Worm (Caenorhabditis elegans) whole organism, mixed stage, embryonic: ENCODE measurements around the gene glc-3.

ENCODE experiments used
- M03D4.4 ChIP-seq: sonication (generic microtip); optimal IDR thresholded peaks from 2 replicates; lab custom pipeline; 2017; ENCODE audit warnings: mild to moderate bottlenecking, missing genetic modification characterization, missing compliant biosample characterization
- bed-3 ChIP-seq: fragments of 200-800 bp; sonication (Bioruptor generic); optimal IDR thresholded peaks from 3 replicates; lab custom pipeline; 2018; ENCODE audit warnings: mild to moderate bottlenecking, missing genetic modification characterization, moderate library complexity, missing compliant biosample characterization
- ceh-39 ChIP-seq: fragments of 150-350 bp; optimal IDR thresholded peaks from 2 replicates; lab custom pipeline; 2014; ENCODE audit warnings: missing biosample characterization, missing genetic modification characterization
- ceh-43 ChIP-seq: fragments of 200-800 bp; sonication (Bioruptor generic); optimal IDR thresholded peaks from 2 replicates; lab custom pipeline; 2018; ENCODE audit warnings: mild to moderate bottlenecking, missing genetic modification characterization, moderate library complexity, missing compliant biosample characterization
- ceh-83 ChIP-seq: fragments of 200-800 bp; sonication (Bioruptor generic); optimal IDR thresholded peaks from 2 replicates; lab custom pipeline; 2018; ENCODE audit warnings: mild to moderate bottlenecking, missing genetic modification characterization, missing compliant biosample characterization
- ces-1 ChIP-seq: fragments of 150-350 bp; optimal IDR thresholded peaks from 2 replicates; lab custom pipeline; 2014; ENCODE audit warnings: missing biosample characterization, missing genetic modification reagents, missing genetic modification characterization
- cnd-1 ChIP-seq: fragments of 200-800 bp; sonication (Bioruptor generic); optimal IDR thresholded peaks from 2 replicates; lab custom pipeline; 2018; ENCODE audit warnings: mild to moderate bottlenecking, missing genetic modification characterization, missing compliant biosample characterization
- drap-1 ChIP-seq: fragments of 200-800 bp; sonication (Bioruptor generic); optimal IDR thresholded peaks from 3 replicates; lab custom pipeline; 2018; ENCODE audit warnings: mild to moderate bottlenecking, missing genetic modification characterization, missing compliant biosample characterization
- elt-1 ChIP-seq: sonication (generic microtip); optimal IDR thresholded peaks from 2 replicates; lab custom pipeline; 2017; ENCODE audit warnings: missing genetic modification characterization, mild to moderate bottlenecking, missing compliant biosample characterization, antibody characterized with exemption, moderate library complexity, borderline replicate concordance; ENCODE audit not compliant: insufficient read depth
- elt-3 ChIP-seq: fragments of 150-350 bp; optimal IDR thresholded peaks from 2 replicates; lab custom pipeline; 2014; ENCODE audit warnings: missing biosample characterization, missing genetic modification characterization
- flh-1 ChIP-seq: fragments of 200-800 bp; sonication (Bioruptor generic); optimal IDR thresholded peaks from 2 replicates; lab custom pipeline; 2018; ENCODE audit warnings: mild to moderate bottlenecking, missing genetic modification characterization, moderate library complexity, missing compliant biosample characterization
- ham-2 ChIP-seq: fragments of 200-800 bp; sonication (Bioruptor generic); optimal IDR thresholded peaks from 2 replicates; lab custom pipeline; 2018; ENCODE audit warnings: mild to moderate bottlenecking, missing genetic modification characterization, missing compliant biosample characterization
- hlh-1 ChIP-seq: fragments of 150-350 bp; optimal IDR thresholded peaks from 2 replicates; lab custom pipeline; 2014; ENCODE audit warnings: missing biosample characterization, missing genetic modification reagents, missing genetic modification characterization
- lin-13 ChIP-seq: fragments of 150-350 bp; optimal IDR thresholded peaks from 2 replicates; lab custom pipeline; 2014; ENCODE audit warnings: missing biosample characterization, missing genetic modification characterization
- lin-32 ChIP-seq: fragments of 200-800 bp; sonication (Bioruptor generic); optimal IDR thresholded peaks from 2 replicates; lab custom pipeline; 2018; ENCODE audit warnings: mild to moderate bottlenecking, missing genetic modification characterization, missing compliant biosample characterization
- lsy-2 ChIP-seq: fragments of 150-350 bp; optimal IDR thresholded peaks from 2 replicates; lab custom pipeline; 2014; ENCODE audit warnings: missing biosample characterization, missing genetic modification characterization
- mab-5 ChIP-seq: fragments of 150-350 bp; optimal IDR thresholded peaks from 2 replicates; lab custom pipeline; 2014; ENCODE audit warnings: missing biosample characterization, missing genetic modification characterization
- mls-2 ChIP-seq: sonication (generic microtip); optimal IDR thresholded peaks from 2 replicates; lab custom pipeline; 2016; ENCODE audit warnings: mild to moderate bottlenecking, missing genetic modification characterization, moderate library complexity, missing compliant biosample characterization
- nhr-12 ChIP-seq: fragments of 150-350 bp; optimal IDR thresholded peaks from 2 replicates; lab custom pipeline; 2014; ENCODE audit warnings: missing biosample characterization, missing genetic modification characterization
- nhr-2 ChIP-seq: fragments of 150-350 bp; optimal IDR thresholded peaks from 2 replicates; lab custom pipeline; 2014; ENCODE audit warnings: missing biosample characterization, missing genetic modification characterization
- nhr-237 ChIP-seq: fragments of 150-350 bp; optimal IDR thresholded peaks from 2 replicates; lab custom pipeline; 2014; ENCODE audit warnings: missing biosample characterization, missing genetic modification characterization
- nhr-28 ChIP-seq: fragments of 150-350 bp; optimal IDR thresholded peaks from 2 replicates; lab custom pipeline; 2014; ENCODE audit warnings: missing biosample characterization, missing genetic modification characterization
- nhr-76 ChIP-seq: sonication (generic microtip); optimal IDR thresholded peaks from 2 replicates; lab custom pipeline; 2017; ENCODE audit warnings: missing biosample characterization, missing genetic modification characterization
- pha-4 ChIP-seq: fragments of 150-350 bp; optimal IDR thresholded peaks from 2 replicates; lab custom pipeline; 2018; ENCODE audit warnings: missing biosample characterization, missing genetic modification reagents, missing genetic modification characterization
- sem-2 ChIP-seq: fragments of 200-800 bp; sonication (Bioruptor generic); optimal IDR thresholded peaks from 2 replicates; lab custom pipeline; 2018; ENCODE audit warnings: mild to moderate bottlenecking, missing genetic modification characterization, missing compliant biosample characterization
- sptf-1 ChIP-seq: sonication (generic microtip); optimal IDR thresholded peaks from 2 replicates; lab custom pipeline; 2017; ENCODE audit warnings: mild to moderate bottlenecking, missing genetic modification characterization, moderate library complexity, missing compliant biosample characterization
- tbx-8 ChIP-seq: fragments of 200-800 bp; sonication (Bioruptor generic); optimal IDR thresholded peaks from 2 replicates; lab custom pipeline; 2018; ENCODE audit warnings: mild to moderate bottlenecking, missing genetic modification characterization, moderate library complexity, missing compliant biosample characterization
- unc-120 ChIP-seq: sonication (generic microtip); optimal IDR thresholded peaks from 2 replicates; lab custom pipeline; 2017; ENCODE audit warnings: missing genetic modification characterization, missing compliant biosample characterization; ENCODE audit not compliant: poor library complexity, severe bottlenecking
- unc-39 ChIP-seq: fragments of 150-350 bp; optimal IDR thresholded peaks from 2 replicates; lab custom pipeline; 2014; ENCODE audit warnings: missing biosample characterization, missing genetic modification characterization
- unc-62 ChIP-seq: fragments of 150-350 bp; optimal IDR thresholded peaks from 2 replicates; lab custom pipeline; 2014; ENCODE audit warnings: missing biosample characterization, missing genetic modification reagents, missing genetic modification characterization
- zip-8 ChIP-seq: fragments of 150-350 bp; optimal IDR thresholded peaks from 2 replicates; lab custom pipeline; 2014; ENCODE audit warnings: missing biosample characterization, missing genetic modification characterization
- ztf-11 ChIP-seq: fragments of 150-350 bp; optimal IDR thresholded peaks from 2 replicates; lab custom pipeline; 2014; ENCODE audit warnings: missing biosample characterization, missing genetic modification characterization

glc-3 gene

DNA sequence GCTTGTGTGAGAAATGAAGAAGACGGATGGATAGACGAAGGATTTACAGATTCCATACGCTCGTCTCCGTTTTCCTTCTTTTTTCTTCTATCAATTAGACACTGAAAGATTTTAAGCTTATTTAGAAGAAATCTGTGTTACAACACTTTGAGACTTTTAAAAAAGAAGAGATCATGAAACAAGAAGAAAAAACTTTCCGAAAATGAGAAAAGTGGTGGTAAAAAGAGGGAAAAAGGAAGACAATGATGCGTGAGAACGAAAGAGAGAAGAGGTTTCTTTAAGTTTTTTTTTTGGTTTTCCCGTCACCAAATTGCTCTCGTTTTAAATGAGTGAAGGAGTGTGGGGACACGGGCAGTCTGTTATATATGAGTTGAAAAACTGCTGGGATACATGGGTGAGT lies at the start of gene glc-3:
Gene glc-3 (minus strand): TSS at position 101 of the 400 bp plus-strand sequence.
- TF ChIP-seq lsy-2, result no peak
- TF ChIP-seq bed-3 (GFP tag; lab: Kevin White, UChicago), result no peak
- no peak for TF ChIP-seq drap-1 (GFP tag; lab: Kevin White, UChicago)
- TF ChIP-seq ceh-43, result no peak
- TF ChIP-seq, all 35 proteins: peak for 0

DNA sequence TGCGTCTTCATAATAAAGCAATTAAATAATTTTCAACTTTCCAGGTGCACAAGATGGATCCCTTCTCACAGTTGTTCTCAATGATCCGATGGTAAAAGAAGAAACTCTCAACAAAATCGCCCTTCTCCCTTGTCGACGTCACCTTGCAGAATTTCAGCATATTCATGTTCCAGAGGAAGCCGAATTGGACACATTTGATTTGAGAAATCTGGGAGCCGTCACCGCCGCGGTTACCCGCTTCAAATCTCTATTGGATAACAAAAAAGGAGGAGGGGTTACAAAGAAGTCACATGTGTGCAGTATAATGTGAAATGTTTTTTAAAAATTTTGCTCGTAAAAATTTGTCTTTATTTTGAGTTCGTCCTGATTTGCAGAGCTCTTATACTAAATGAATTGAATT lies 49.2 kb upstream of the glc-3 start:
- no peak for TF ChIP-seq nhr-2 (tag; lab: Kevin White, UChicago)
- no peak for TF ChIP-seq nhr-28
- TF ChIP-seq nhr-76 (tag; lab: Kevin White, UChicago), result no peak
- TF ChIP-seq ceh-39 (tag; lab: Kevin White, UChicago), result no peak
- TF ChIP-seq elt-1, result no peak
- TF ChIP-seq unc-39 (tag; lab: Kevin White, UChicago), result no peak
- TF ChIP-seq flh-1, result no peak
- TF ChIP-seq ces-1 (GFP tag; lab: Kevin White, UChicago), result no peak
- no peak for TF ChIP-seq sptf-1
- TF ChIP-seq sem-2 (GFP tag; lab: Kevin White, UChicago), result no peak
- no peak for TF ChIP-seq unc-120 (tag; lab: Kevin White, UChicago)
- TF ChIP-seq bed-3 (GFP tag; lab: Kevin White, UChicago), result no peak
- no peak for TF ChIP-seq drap-1 (GFP tag; lab: Kevin White, UChicago)
- no peak for TF ChIP-seq unc-62 (GFP tag; lab: Kevin White, UChicago)

DNA sequence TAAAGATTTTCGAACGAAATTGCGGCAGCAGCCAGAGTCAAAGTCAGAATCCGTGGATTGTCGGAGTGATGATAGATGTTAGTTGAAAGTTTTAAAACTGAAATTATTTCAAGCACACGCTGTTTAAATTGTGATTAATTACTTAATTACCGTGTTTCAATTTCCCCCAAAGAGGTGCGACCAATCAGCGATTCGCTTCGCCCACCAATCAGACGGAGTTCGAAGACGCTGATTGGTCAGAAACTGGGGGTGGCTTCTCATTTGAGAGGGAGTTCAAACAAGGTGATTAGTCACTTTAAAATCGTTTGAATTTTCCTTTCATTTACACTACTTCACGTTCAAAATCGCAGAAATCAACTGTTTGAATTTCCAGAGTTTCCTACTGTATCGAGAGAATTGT lies 46.0 kb upstream of the glc-3 start:
- TF ChIP-seq nhr-12 (tag; lab: Kevin White, UChicago) (no peak), mls-2 (tag; lab: Kevin White, UChicago) (no peak), zip-8 (no peak), ces-1 (GFP tag; lab: Kevin White, UChicago) (no peak), nhr-2 (tag; lab: Kevin White, UChicago) (no peak), elt-1 (no peak), drap-1 (GFP tag; lab: Kevin White, UChicago) (no peak), nhr-237 (tag; lab: Kevin White, UChicago) (no peak), ztf-11 (tag; lab: Kevin White, UChicago) (no peak), unc-120 (tag; lab: Kevin White, UChicago) (no peak), cnd-1 (no peak), ham-2 (GFP tag; lab: Kevin White, UChicago) (no peak), pha-4 (no peak)
- TF ChIP-seq, all 35 proteins: peak for 0

DNA sequence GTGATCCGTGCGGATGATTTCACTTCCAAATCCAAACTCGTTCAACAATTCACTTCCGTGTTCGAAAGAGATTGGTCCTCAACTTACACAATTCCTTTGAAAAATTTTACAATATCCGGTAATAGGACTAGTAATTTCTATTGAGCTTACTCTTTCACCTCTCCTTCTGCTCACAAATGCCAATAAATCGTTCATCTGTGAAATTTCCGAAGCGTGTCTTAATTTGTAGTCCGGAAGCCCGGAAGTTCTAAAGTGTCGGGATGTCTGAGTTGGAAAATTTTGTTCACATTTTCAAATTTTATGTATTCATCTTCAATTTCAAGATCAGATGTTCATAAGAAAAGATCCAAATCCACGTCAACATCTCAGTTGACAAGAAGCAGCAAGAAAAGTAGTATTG lies 39.9 kb upstream of the glc-3 start, which contains the start of gene T05C3.2:
Gene T05C3.2 (plus strand): TSS at position 301 of the 400 bp plus-strand sequence.
- TF ChIP-seq nhr-237 (tag; lab: Kevin White, UChicago), result no peak
- no peak for TF ChIP-seq M03D4.4
- no peak for TF ChIP-seq elt-3 (tag; lab: Kevin White, UChicago)
- TF ChIP-seq cnd-1, result no peak
- TF ChIP-seq elt-1, result no peak
- TF ChIP-seq mab-5 (tag; lab: Kevin White, UChicago), result no peak
- no peak for TF ChIP-seq lin-13 (tag; lab: Kevin White, UChicago)
- TF ChIP-seq ces-1 (GFP tag; lab: Kevin White, UChicago), result no peak
- no peak for TF ChIP-seq pha-4
- no peak for TF ChIP-seq ztf-11 (tag; lab: Kevin White, UChicago)
- no peak for TF ChIP-seq unc-39 (tag; lab: Kevin White, UChicago)
- TF ChIP-seq nhr-2 (tag; lab: Kevin White, UChicago), result no peak
- TF ChIP-seq lsy-2, result no peak

DNA sequence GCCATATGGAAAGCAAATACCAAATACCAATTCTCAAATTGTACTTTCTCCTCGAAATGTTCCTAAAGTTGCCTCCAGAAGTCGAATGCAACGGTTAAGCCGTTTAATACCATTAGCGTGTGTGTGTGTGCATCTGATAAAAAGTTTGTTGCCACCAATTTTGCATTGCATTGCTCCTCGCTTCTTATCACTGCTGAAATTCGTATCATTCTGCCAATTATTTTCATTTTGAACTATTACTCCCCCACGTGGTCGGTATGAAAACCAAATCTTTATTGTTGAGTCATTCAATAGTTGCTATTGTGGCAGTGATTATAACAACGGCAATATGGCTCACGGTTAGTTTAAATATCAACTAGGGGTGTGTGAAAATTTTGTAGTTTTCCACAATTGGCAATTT lies 36.7 kb upstream of the glc-3 start, which contains the start of gene T05C3.6:
Gene T05C3.6 (plus strand): TSS at position 241 of the 400 bp plus-strand sequence.
- TF ChIP-seq zip-8 (no peak), mls-2 (tag; lab: Kevin White, UChicago) (no peak), cnd-1 (no peak), ceh-83 (no peak), mab-5 (tag; lab: Kevin White, UChicago) (no peak), sem-2 (GFP tag; lab: Kevin White, UChicago) (no peak), nhr-237 (tag; lab: Kevin White, UChicago) (no peak), ztf-11 (tag; lab: Kevin White, UChicago) (no peak), sptf-1 (no peak), lsy-2 (no peak), elt-3 (tag; lab: Kevin White, UChicago) (no peak)

DNA sequence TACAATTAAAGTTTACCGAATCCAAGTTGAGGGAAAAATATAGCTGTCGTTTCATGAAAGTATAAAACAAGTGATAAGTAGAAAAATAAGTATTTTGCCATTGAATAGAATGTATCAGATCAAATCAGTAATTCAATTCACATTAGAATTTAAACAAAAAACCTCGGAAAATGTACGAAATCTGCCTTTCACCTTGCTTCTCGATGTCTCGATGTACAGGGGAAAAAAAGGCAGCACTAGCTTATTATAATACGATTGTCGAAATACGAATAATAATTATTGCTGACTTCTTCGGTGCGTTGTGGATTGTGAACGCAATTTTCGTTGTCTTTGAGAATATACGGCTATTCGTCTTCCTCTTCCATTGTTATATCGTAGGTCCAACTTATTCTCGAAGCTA lies 35.3 kb upstream of the glc-3 start, which contains the start of gene grl-18:
Gene grl-18 (minus strand): TSS at position 101 of the 400 bp plus-strand sequence.
- TF ChIP-seq tbx-8 (GFP tag; lab: Kevin White, UChicago), result no peak
- no peak for TF ChIP-seq nhr-2 (tag; lab: Kevin White, UChicago)
- no peak for TF ChIP-seq hlh-1 (tag; lab: Kevin White, UChicago)
- TF ChIP-seq ces-1 (GFP tag; lab: Kevin White, UChicago), result no peak
- TF ChIP-seq cnd-1, result no peak
- no peak for TF ChIP-seq lin-13 (tag; lab: Kevin White, UChicago)
- TF ChIP-seq zip-8, result no peak
- no peak for TF ChIP-seq nhr-28
- TF ChIP-seq nhr-12 (tag; lab: Kevin White, UChicago), result no peak
- TF ChIP-seq lin-32 (GFP tag; lab: Kevin White, UChicago), result no peak
- TF ChIP-seq, all 35 proteins: peak for 0
